Worm (Caenorhabditis elegans) whole organism, L4 larva: Measurements from ENCODE around the gene C04B4.4.
"Not testable (repeated sequence)": the region's sequence is repeated elsewhere in the genome, so short reads cannot be mapped to it uniquely, and the experiment has no call there.

Experiments
- D1046.2 ChIP-seq: fragments of 200-800 bp; sonication (Bioruptor generic); IDR thresholded peaks from 2 replicates; pipeline ENCODE4 v1.3.6; 2022; ENCODE audit warnings: missing genetic modification characterization, missing compliant biosample characterization
- F26F4.8 ChIP-seq: fragments of 200-800 bp; sonication (Bioruptor generic); conservative IDR thresholded peaks from 2 replicates; pipeline ENCODE4 v1.3.6; 2022; ENCODE audit warnings: missing genetic modification characterization, missing compliant biosample characterization
- F49E8.2 ChIP-seq: sonication (generic microtip); optimal IDR thresholded peaks from 2 replicates; lab custom pipeline; 2016; ENCODE audit warnings: missing compliant biosample characterization, mild to moderate bottlenecking, missing genetic modification characterization, borderline replicate concordance
- T20F7.1 ChIP-seq: fragments of 200-800 bp; sonication (Bioruptor generic); optimal IDR thresholded peaks from 2 replicates; lab custom pipeline; 2018; ENCODE audit warnings: mild to moderate bottlenecking, missing genetic modification characterization, missing compliant biosample characterization
- Y105C5A.15 ChIP-seq: fragments of 200-800 bp; sonication (Bioruptor generic); IDR thresholded peaks from 2 replicates; pipeline ENCODE4 v1.3.6; 2022; ENCODE audit warnings: missing genetic modification characterization, missing compliant biosample characterization
- Y5F2A.4 ChIP-seq: fragments of 200-800 bp; sonication (Bioruptor generic); optimal IDR thresholded peaks from 2 replicates; lab custom pipeline; 2018; ENCODE audit warnings: mild to moderate bottlenecking, missing genetic modification characterization, missing compliant biosample characterization
- ZK337.2 ChIP-seq: fragments of 200-800 bp; sonication (Bioruptor generic); IDR thresholded peaks from 2 replicates; pipeline ENCODE4 v1.3.6; 2022; ENCODE audit warnings: missing genetic modification reagents, missing genetic modification characterization, missing compliant biosample characterization
- aha-1 ChIP-seq: fragments of 150-350 bp; peaks from one replicate; lab custom pipeline; 2014; ENCODE audit warnings: missing biosample characterization, missing genetic modification characterization
- aly-2 ChIP-seq: sonication (generic microtip); optimal IDR thresholded peaks from 2 replicates; lab custom pipeline; 2018; ENCODE audit warnings: missing biosample characterization, missing genetic modification characterization
- arid-1 ChIP-seq: fragments of 200-800 bp; sonication (Bioruptor generic); conservative IDR thresholded peaks from 2 replicates; pipeline ENCODE4 v1.3.6; 2022; ENCODE audit warnings: missing genetic modification reagents, missing genetic modification characterization, missing compliant biosample characterization
- ceh-44 ChIP-seq: fragments of 200-800 bp; sonication (Bioruptor generic); IDR thresholded peaks from 2 replicates; pipeline ENCODE4 v1.3.6; 2022; ENCODE audit warnings: missing genetic modification reagents, missing genetic modification characterization, missing compliant biosample characterization
- ces-1 ChIP-seq: fragments of 150-350 bp; sonication (generic microtip); optimal IDR thresholded peaks from 4 replicates; lab custom pipeline; 2014; ENCODE audit warnings: missing biosample characterization, missing genetic modification reagents, missing genetic modification characterization
- cey-2 ChIP-seq: sonication (generic microtip); optimal IDR thresholded peaks from 3 replicates; lab custom pipeline; 2017; ENCODE audit warnings: missing genetic modification characterization, mild to moderate bottlenecking, missing compliant biosample characterization, antibody characterized with exemption, borderline replicate concordance; ENCODE audit not compliant: insufficient read depth
- dpl-1 ChIP-seq: fragments of 150-350 bp; optimal IDR thresholded peaks from 2 replicates; lab custom pipeline; 2014; ENCODE audit warnings: missing biosample characterization, missing genetic modification reagents, missing genetic modification characterization
- hif-1 ChIP-seq, 2 experiments: sonication (generic microtip); optimal IDR thresholded peaks; 2 replicates each; lab custom pipeline; 2016 to 2017; ENCODE audit warnings: missing compliant biosample characterization in 2 of 2, missing genetic modification characterization in 2 of 2, missing genetic modification reagents in 2 of 2, missing genotype in 2 of 2, mild to moderate bottlenecking in 1 of 2
- jun-1 ChIP-seq: fragments of 150-350 bp; optimal IDR thresholded peaks from 2 replicates; lab custom pipeline; 2014; ENCODE audit warnings: missing biosample characterization, missing genetic modification reagents, missing genetic modification characterization
- lim-7 ChIP-seq: fragments of 200-800 bp; sonication (Bioruptor generic); IDR thresholded peaks from 2 replicates; pipeline ENCODE4 v1.3.6; 2022; ENCODE audit warnings: missing genetic modification characterization, missing compliant biosample characterization
- lir-3 ChIP-seq: sonication (generic microtip); optimal IDR thresholded peaks from 2 replicates; lab custom pipeline; 2016; ENCODE audit warnings: mild to moderate bottlenecking, missing genetic modification characterization, missing compliant biosample characterization
- lsy-2 ChIP-seq, 2 experiments: fragments of 150-350 bp in 1 of 2; sonication (generic microtip) in 1 of 2; optimal IDR thresholded peaks; 2 replicates each; lab custom pipeline; 2014 to 2017; ENCODE audit warnings: missing biosample characterization in 2 of 2, missing genetic modification characterization in 2 of 2
- madf-9 ChIP-seq: fragments of 200-800 bp; sonication (Bioruptor generic); conservative IDR thresholded peaks from 2 replicates; pipeline ENCODE4 v1.3.6; 2022; ENCODE audit warnings: missing genetic modification reagents, missing genetic modification characterization, missing compliant biosample characterization
- nhr-102 ChIP-seq: sonication (generic microtip); optimal IDR thresholded peaks from 2 replicates; lab custom pipeline; 2016; ENCODE audit warnings: mild to moderate bottlenecking, missing genetic modification characterization, moderate library complexity, missing compliant biosample characterization
- nhr-11 ChIP-seq: fragments of 150-350 bp; optimal IDR thresholded peaks from 2 replicates; lab custom pipeline; 2014; ENCODE audit warnings: missing biosample characterization, missing genetic modification characterization
- nhr-111 ChIP-seq: fragments of 200-800 bp; sonication (Bioruptor generic); optimal IDR thresholded peaks from 2 replicates; lab custom pipeline; 2018; ENCODE audit warnings: mild to moderate bottlenecking, missing genetic modification characterization, missing compliant biosample characterization
- nhr-25 ChIP-seq: sonication (generic microtip); optimal IDR thresholded peaks from 2 replicates; lab custom pipeline; 2017; ENCODE audit warnings: missing genetic modification characterization, mild to moderate bottlenecking, missing compliant biosample characterization, antibody characterized with exemption, moderate library complexity, borderline replicate concordance; ENCODE audit not compliant: insufficient read depth
- nhr-41 ChIP-seq: fragments of 200-800 bp; sonication (Bioruptor generic); IDR thresholded peaks from 2 replicates; pipeline ENCODE4 v1.3.6; 2022; ENCODE audit warnings: missing genetic modification reagents, missing genetic modification characterization, missing compliant biosample characterization
- nhr-77 ChIP-seq: fragments of 150-350 bp; optimal IDR thresholded peaks from 2 replicates; lab custom pipeline; 2014; ENCODE audit warnings: missing biosample characterization, missing genetic modification characterization
- pqm-1 ChIP-seq: sonication (generic microtip); optimal IDR thresholded peaks from 2 replicates; lab custom pipeline; 2017; ENCODE audit warnings: missing biosample characterization, missing genetic modification characterization
- saeg-2 ChIP-seq: fragments of 200-800 bp; sonication (Bioruptor generic); IDR thresholded peaks from 2 replicates; pipeline ENCODE4 v1.3.6; 2022; ENCODE audit warnings: missing genetic modification reagents, missing genetic modification characterization, missing compliant biosample characterization
- sdz-12 ChIP-seq: fragments of 200-800 bp; sonication (Bioruptor generic); optimal IDR thresholded peaks from 2 replicates; lab custom pipeline; 2018; ENCODE audit warnings: mild to moderate bottlenecking, missing genetic modification characterization, missing compliant biosample characterization
- snpc-4 ChIP-seq: fragments of 150-350 bp; optimal IDR thresholded peaks from 2 replicates; lab custom pipeline; 2014; ENCODE audit warnings: missing biosample characterization, missing genetic modification characterization
- spr-1 ChIP-seq: sonication (generic microtip); optimal IDR thresholded peaks from 2 replicates; lab custom pipeline; 2016; ENCODE audit warnings: mild to moderate bottlenecking, missing genetic modification characterization, missing compliant biosample characterization
- unc-130 ChIP-seq: sonication (generic microtip); optimal IDR thresholded peaks from 2 replicates; lab custom pipeline; 2016; ENCODE audit warnings: missing genetic modification reagents, missing genetic modification characterization, missing compliant biosample characterization
- unc-39 ChIP-seq: sonication (generic microtip); optimal IDR thresholded peaks from 2 replicates; lab custom pipeline; 2017; ENCODE audit warnings: missing biosample characterization, missing genetic modification characterization
- unc-62 ChIP-seq, 3 experiments: fragments of 150-350 bp in 1 of 3; sonication (generic microtip); optimal IDR thresholded peaks in 2 of 3; peaks in 1 of 3; 1 replicate in 1 of 3; 2 replicates in 2 of 3; lab custom pipeline; 2014 to 2017; ENCODE audit warnings: missing biosample characterization in 3 of 3, missing genetic modification characterization in 3 of 3, missing genetic modification reagents in 3 of 3, missing genotype in 1 of 3
- zfp-3 ChIP-seq: fragments of 200-800 bp; sonication (Bioruptor generic); conservative IDR thresholded peaks from 2 replicates; pipeline ENCODE4 v1.3.6; 2022; ENCODE audit warnings: missing genetic modification reagents, missing genetic modification characterization, missing compliant biosample characterization
- zip-2 ChIP-seq: fragments of 150-350 bp; optimal IDR thresholded peaks from 2 replicates; lab custom pipeline; 2014; ENCODE audit warnings: missing biosample characterization, missing genetic modification characterization
- ztf-11 ChIP-seq: fragments of 150-350 bp; optimal IDR thresholded peaks from 2 replicates; lab custom pipeline; 2014; ENCODE audit warnings: missing biosample characterization, missing genetic modification characterization

C04B4.4 gene

ce11 chrX:12298324-12298723, 7.7 kb downstream of the C04B4.4 start, which contains the start of gene W06D11.3:
Gene W06D11.3 (plus strand): TSS chrX:12298683.
- TF ChIP-seq nhr-25 (tag; lab: Kevin White, UChicago) = no peak
- no peak for TF ChIP-seq hif-1 (tag; optimal IDR thresholded peaks at IDR 0.05; lab: Kevin White, UChicago)
- TF ChIP-seq spr-1 (tag; lab: Kevin White, UChicago) = no peak
- no peak for TF ChIP-seq aly-2 (tag; lab: Kevin White, UChicago)
- no peak for TF ChIP-seq pqm-1
- TF ChIP-seq lim-7 (GFP tag; lab: Robert Waterston, UW) = no peak
- TF ChIP-seq unc-39 (tag; lab: Kevin White, UChicago) = no peak
- no peak for TF ChIP-seq T20F7.1
- TF ChIP-seq nhr-11 (tag; lab: Kevin White, UChicago) = no peak
- no peak for TF ChIP-seq zip-2 (tag; lab: Kevin White, UChicago)
- no peak for TF ChIP-seq nhr-77 (tag; lab: Kevin White, UChicago)
- TF ChIP-seq unc-130 (GFP tag; lab: Kevin White, UChicago) = no peak
- no peak for TF ChIP-seq aha-1 (tag; lab: Kevin White, UChicago)
- TF ChIP-seq zfp-3 (GFP tag; lab: Robert Waterston, UW) = no peak
- TF ChIP-seq lsy-2 (tag; optimal IDR thresholded peaks at IDR 0.05; lab: Kevin White, UChicago) = no peak
- no peak for TF ChIP-seq ztf-11 (tag; lab: Kevin White, UChicago)
- no peak for TF ChIP-seq F26F4.8 (GFP tag; lab: Robert Waterston, UW)
- no peak for TF ChIP-seq lir-3 (tag; lab: Kevin White, UChicago)
- TF ChIP-seq snpc-4 (tag; lab: Kevin White, UChicago) = no peak

- TF ChIP-seq dpl-1 (no peak), ces-1 (GFP tag; lab: Kevin White, UChicago) (no peak), Y105C5A.15 (GFP tag; lab: Robert Waterston, UW) (no peak), unc-130 (GFP tag; lab: Kevin White, UChicago) (no peak), nhr-102 (no peak), saeg-2 (no peak), lim-7 (GFP tag; lab: Robert Waterston, UW) (no peak), F49E8.2 (tag; lab: Kevin White, UChicago) (no peak), unc-39 (tag; lab: Kevin White, UChicago) (no peak), Y5F2A.4 (GFP tag; lab: Kevin White, UChicago) (no peak), nhr-41 (no peak), nhr-111 (GFP tag; lab: Kevin White, UChicago) (no peak), F26F4.8 (GFP tag; lab: Robert Waterston, UW) (no peak), ZK337.2 (GFP tag; lab: Robert Waterston, UW) (no peak), madf-9 (GFP tag; lab: Robert Waterston, UW) (no peak)
- TF ChIP-seq, all 104 proteins: peak for 0
Measured at ce11 chrX:12299834-12300233, 9.2 kb downstream of the C04B4.4 start, which contains the start of gene W06D11.5. Gene W06D11.5 (plus strand): TSS chrX:12300134.

ce11 chrX:12302755-12303154, 12.1 kb downstream of the C04B4.4 start, which contains the start of gene dot-1.3:
Gene dot-1.3 (minus strand): TSS chrX:12302855.
- not testable (repeated sequence) for TF ChIP-seq sdz-12 (GFP tag; lab: Kevin White, UChicago); unc-62 (GFP tag; optimal IDR thresholded peaks at IDR 0.05 in 1 of 2; lab: Kevin White, UChicago); unc-62 (tag; optimal IDR thresholded peaks at IDR 0.05; lab: Kevin White, UChicago); cey-2 (tag; lab: Kevin White, UChicago)

- TF ChIP-seq D1046.2 (GFP tag; lab: Robert Waterston, UW) (0 out of 2 replicates have a peak, but pooled peaks have one; percentile 31), ceh-44 (peak; percentile 47; the same call in 1 of the 2 replicates), jun-1 (no peak), arid-1 (GFP tag; lab: Robert Waterston, UW) (0 out of 2 replicates have a peak, but pooled peaks have one; percentile 13)
Measured at ce11 chrX:12304231-12304630, 13.6 kb downstream of the C04B4.4 start.
